Fruit fly (Drosophila melanogaster) whole organism, pupa: ENCODE results near the gene CG42661.

Experiments used
- CG10348 ChIP-seq: fragments of 200-800 bp; sonication (Bioruptor generic); IDR thresholded peaks from 2 replicates; pipeline ENCODE4 v1.3.6; 2022; ENCODE audit warnings: missing biosample characterization, missing genetic modification characterization
- CG12605 ChIP-seq: fragments of 200-800 bp; sonication (Bioruptor generic); IDR thresholded peaks from 2 replicates; pipeline ENCODE4 v1.3.6; 2022; ENCODE audit warnings: missing biosample characterization, missing genetic modification characterization
- CG13204 ChIP-seq: fragments of 200-800 bp; sonication (Bioruptor generic); optimal IDR thresholded peaks from 2 replicates; lab custom pipeline; 2018; ENCODE audit warnings: missing biosample characterization, mild to moderate bottlenecking, missing genetic modification characterization, moderate library complexity
- CG14655 ChIP-seq: fragments of 200-800 bp; sonication (Bioruptor generic); optimal IDR thresholded peaks from 3 replicates; lab custom pipeline; 2017; ENCODE audit warnings: mild to moderate bottlenecking, missing biosample characterization, missing genetic modification reagents, missing genetic modification characterization
- CG15710 ChIP-seq: fragments of 200-800 bp; sonication (Bioruptor generic); optimal IDR thresholded peaks from 2 replicates; lab custom pipeline; 2018; ENCODE audit warnings: missing biosample characterization, mild to moderate bottlenecking, missing genetic modification characterization, moderate library complexity
- CG17806 ChIP-seq: fragments of 200-800 bp; sonication (Bioruptor generic); optimal IDR thresholded peaks from 2 replicates; lab custom pipeline; 2018; ENCODE audit warnings: missing biosample characterization, mild to moderate bottlenecking, missing genetic modification characterization, moderate library complexity
- CG32121 ChIP-seq: fragments of 200-800 bp; sonication (Bioruptor generic); IDR thresholded peaks from 2 replicates; pipeline ENCODE4 v1.3.6; 2022; ENCODE audit warnings: missing biosample characterization, missing genetic modification characterization
- CG34367 ChIP-seq: fragments of 200-800 bp; sonication (Bioruptor generic); optimal IDR thresholded peaks from 2 replicates; lab custom pipeline; 2018; ENCODE audit warnings: missing biosample characterization, mild to moderate bottlenecking, missing genetic modification characterization
- CG4496 ChIP-seq: fragments of 200-800 bp; sonication (Bioruptor generic); IDR thresholded peaks from 3 replicates; pipeline ENCODE4 v1.3.6; 2022; ENCODE audit warnings: missing biosample characterization, missing genetic modification characterization
- CG8159 ChIP-seq: fragments of 200-800 bp; sonication (Bioruptor generic); optimal IDR thresholded peaks from 3 replicates; lab custom pipeline; 2018; ENCODE audit warnings: missing biosample characterization, mild to moderate bottlenecking, missing genetic modification characterization, moderate library complexity
- CG8301 ChIP-seq: fragments of 200-800 bp; sonication (Bioruptor generic); optimal IDR thresholded peaks from 2 replicates; lab custom pipeline; 2018; ENCODE audit warnings: missing biosample characterization, mild to moderate bottlenecking, missing genetic modification characterization
- CG9948 ChIP-seq: fragments of 200-800 bp; sonication (Bioruptor generic); optimal IDR thresholded peaks from 2 replicates; lab custom pipeline; 2018; ENCODE audit warnings: missing biosample characterization, mild to moderate bottlenecking, missing genetic modification characterization, moderate library complexity
- D1 ChIP-seq: fragments of 200-800 bp; sonication (Bioruptor generic); optimal IDR thresholded peaks from 2 replicates; lab custom pipeline; 2018; ENCODE audit warnings: missing biosample characterization, mild to moderate bottlenecking, missing genetic modification characterization, moderate library complexity
- EcR ChIP-seq: fragments of 200-800 bp; sonication (Bioruptor generic); optimal IDR thresholded peaks from 3 replicates; lab custom pipeline; 2019; ENCODE audit warnings: missing biosample characterization, missing genetic modification characterization, mild to moderate bottlenecking, moderate library complexity, missing genetic modification reagents
- Ets98B ChIP-seq: fragments of 200-800 bp; sonication (Bioruptor generic); IDR thresholded peaks from 2 replicates; pipeline ENCODE4 v1.3.6; 2022; ENCODE audit warnings: missing biosample characterization, missing genetic modification characterization
- Pif1A ChIP-seq: fragments of 200-800 bp; sonication (Bioruptor generic); optimal IDR thresholded peaks from 3 replicates; lab custom pipeline; 2016; ENCODE audit warnings: missing biosample characterization, missing genetic modification characterization
- Pif1B ChIP-seq: fragments of 200-800 bp; sonication (Bioruptor generic); optimal IDR thresholded peaks from 3 replicates; lab custom pipeline; 2016; ENCODE audit warnings: missing biosample characterization, missing genetic modification characterization
- Snoo ChIP-seq: fragments of 200-800 bp; sonication (Bioruptor generic); optimal IDR thresholded peaks from 3 replicates; lab custom pipeline; 2017; ENCODE audit warnings: missing biosample characterization, mild to moderate bottlenecking, missing genetic modification characterization, inconsistent platforms
- fd96Ca ChIP-seq: fragments of 200-800 bp; sonication (Bioruptor generic); IDR thresholded peaks from 3 replicates; pipeline ENCODE4 v1.3.6; 2022; ENCODE audit warnings: missing biosample characterization, missing genetic modification characterization
- gl ChIP-seq: fragments of 200-800 bp; sonication (Bioruptor generic); optimal IDR thresholded peaks from 2 replicates; lab custom pipeline; 2018; ENCODE audit warnings: missing biosample characterization, mild to moderate bottlenecking, missing genetic modification characterization
- rn ChIP-seq: fragments of 200-800 bp; sonication (Bioruptor generic); IDR thresholded peaks from 2 replicates; pipeline ENCODE4 v1.3.6; 2022; ENCODE audit warnings: missing biosample characterization, missing genetic modification characterization

The CG42661 gene

DNA sequence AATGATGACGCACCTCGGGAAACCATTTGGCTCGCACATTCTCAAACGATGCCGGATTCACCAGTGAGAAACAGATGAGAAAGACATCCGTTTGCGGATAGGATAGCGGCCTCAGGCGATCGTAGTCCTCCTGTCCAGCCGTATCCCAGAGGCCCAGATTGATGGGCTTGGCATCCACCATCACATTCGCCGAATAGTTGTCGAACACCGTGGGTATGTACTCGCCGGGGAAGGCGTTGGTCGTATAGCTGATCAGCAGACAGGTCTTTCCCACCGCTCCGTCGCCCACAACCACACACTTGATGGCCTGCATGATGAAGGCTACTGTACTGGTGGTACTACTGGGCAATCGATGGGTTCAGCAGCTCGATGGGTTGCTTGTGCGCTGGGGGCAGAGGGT lies 31.1 kb upstream of the CG42661 start:
- TF ChIP-seq Pif1A (GFP tag; lab: Kevin White, UChicago) (no peak), CG9948 (tag; lab: Kevin White, UChicago) (no peak)

dm6 chr3L:7434715-7435653 lies 30.3 kb upstream of the CG42661 start, which contains the start of gene Rac2:
Gene Rac2, minus strand, starts transcription at chr3L:7435190.
- TF ChIP-seq CG4496 (GFP tag; lab: Robert Waterston, UW) (peak; percentile 72), Pif1B (GFP tag; lab: Kevin White, UChicago) (peak; percentile 65), CG8159 (tag; lab: Kevin White, UChicago) (peak; percentile 48), Snoo (peak; percentile 21), CG9948 (tag; lab: Kevin White, UChicago) (peak; percentile 45), rn (GFP tag; lab: Robert Waterston, UW) (no peak), gl (tag; lab: Kevin White, UChicago) (peak; percentile 52), CG17806 (tag; lab: Kevin White, UChicago) (peak; percentile 10), CG14655 (GFP tag; lab: Kevin White, UChicago) (peak; percentile 63), CG32121 (GFP tag; lab: Robert Waterston, UW) (peak; percentile 68), CG10348 (GFP tag; lab: Robert Waterston, UW) (no peak), CG15710 (tag; lab: Kevin White, UChicago) (peak; percentile 20), fd96Ca (GFP tag; lab: Robert Waterston, UW) (peak; percentile 74; the same call in 2 of the 3 replicates), CG13204 (GFP tag; lab: Kevin White, UChicago) (peak; percentile 64), D1 (tag; lab: Kevin White, UChicago) (no peak), CG12605 (GFP tag; lab: Robert Waterston, UW) (peak; percentile 57), Ets98B (GFP tag; lab: Robert Waterston, UW) (peak; percentile 67), CG8301 (tag; lab: Kevin White, UChicago) (peak; percentile 58), CG34367 (tag; lab: Kevin White, UChicago) (peak; percentile 26), Pif1A (GFP tag; lab: Kevin White, UChicago) (peak; percentile 53), EcR (GFP tag; lab: Kevin White, UChicago) (peak; percentile 68)

dm6 chr3L:7437366-7437765 lies 27.9 kb upstream of the CG42661 start, which contains the start of gene CG14835:
Gene CG14835, minus strand, starts transcription at chr3L:7437466.
- no peak for TF ChIP-seq Pif1A (GFP tag; lab: Kevin White, UChicago)
- TF ChIP-seq CG8301 (tag; lab: Kevin White, UChicago) = no peak
- TF ChIP-seq EcR (GFP tag; lab: Kevin White, UChicago) = no peak
- no peak for TF ChIP-seq CG34367 (tag; lab: Kevin White, UChicago)
- TF ChIP-seq CG32121 (GFP tag; lab: Robert Waterston, UW) = no peak
- no peak for TF ChIP-seq CG10348 (GFP tag; lab: Robert Waterston, UW)
- TF ChIP-seq Ets98B (GFP tag; lab: Robert Waterston, UW) = no peak

- TF ChIP-seq CG13204 (GFP tag; lab: Kevin White, UChicago) (no peak), CG14655 (GFP tag; lab: Kevin White, UChicago) (no peak), CG9948 (tag; lab: Kevin White, UChicago) (no peak), CG12605 (GFP tag; lab: Robert Waterston, UW) (no peak), CG15710 (tag; lab: Kevin White, UChicago) (no peak), Ets98B (GFP tag; lab: Robert Waterston, UW) (no peak), CG8159 (tag; lab: Kevin White, UChicago) (no peak), CG17806 (tag; lab: Kevin White, UChicago) (no peak), CG10348 (GFP tag; lab: Robert Waterston, UW) (no peak), rn (GFP tag; lab: Robert Waterston, UW) (no peak), gl (tag; lab: Kevin White, UChicago) (no peak), fd96Ca (GFP tag; lab: Robert Waterston, UW) (no peak), CG32121 (GFP tag; lab: Robert Waterston, UW) (no peak), CG8301 (tag; lab: Kevin White, UChicago) (no peak), EcR (GFP tag; lab: Kevin White, UChicago) (no peak), D1 (tag; lab: Kevin White, UChicago) (no peak), Snoo (no peak)
These were observed 26.0 kb upstream of the CG42661 start, which contains the start of gene sphinx1 for dm6 chr3L:7439305-7439704. Gene sphinx1, minus strand, starts transcription at chr3L:7439405.

- TF ChIP-seq CG32121 (GFP tag; lab: Robert Waterston, UW) (no peak), CG17806 (tag; lab: Kevin White, UChicago) (no peak), CG4496 (GFP tag; lab: Robert Waterston, UW) (no peak), CG9948 (tag; lab: Kevin White, UChicago) (no peak), Ets98B (GFP tag; lab: Robert Waterston, UW) (no peak)
- TF ChIP-seq, all 21 proteins: peak for 0
These were observed 24.7 kb upstream of the CG42661 start, which contains the start of gene sphinx2 for dm6 chr3L:7440633-7441032. Gene sphinx2, minus strand, starts transcription at chr3L:7440733.
